Worm (Caenorhabditis elegans) whole organism, mixed stage, embryonic: Measurements from ENCODE around the gene Y70C5B.2.

Experiments
- M03D4.4 ChIP-seq: sonication (generic microtip); optimal IDR thresholded peaks from 2 replicates; lab custom pipeline; 2017; ENCODE audit warnings: mild to moderate bottlenecking, missing genetic modification characterization, missing compliant biosample characterization
- blmp-1 ChIP-seq: fragments of 150-350 bp; optimal IDR thresholded peaks from 2 replicates; lab custom pipeline; 2014; ENCODE audit warnings: missing biosample characterization, missing genetic modification characterization
- ceh-39 ChIP-seq: fragments of 150-350 bp; optimal IDR thresholded peaks from 2 replicates; lab custom pipeline; 2014; ENCODE audit warnings: missing biosample characterization, missing genetic modification characterization
- ceh-43 ChIP-seq: fragments of 200-800 bp; sonication (Bioruptor generic); optimal IDR thresholded peaks from 2 replicates; lab custom pipeline; 2018; ENCODE audit warnings: mild to moderate bottlenecking, missing genetic modification characterization, moderate library complexity, missing compliant biosample characterization
- ceh-83 ChIP-seq: fragments of 200-800 bp; sonication (Bioruptor generic); optimal IDR thresholded peaks from 2 replicates; lab custom pipeline; 2018; ENCODE audit warnings: mild to moderate bottlenecking, missing genetic modification characterization, missing compliant biosample characterization
- ces-1 ChIP-seq: fragments of 150-350 bp; optimal IDR thresholded peaks from 2 replicates; lab custom pipeline; 2014; ENCODE audit warnings: missing biosample characterization, missing genetic modification reagents, missing genetic modification characterization
- cnd-1 ChIP-seq: fragments of 200-800 bp; sonication (Bioruptor generic); optimal IDR thresholded peaks from 2 replicates; lab custom pipeline; 2018; ENCODE audit warnings: mild to moderate bottlenecking, missing genetic modification characterization, missing compliant biosample characterization
- drap-1 ChIP-seq: fragments of 200-800 bp; sonication (Bioruptor generic); optimal IDR thresholded peaks from 3 replicates; lab custom pipeline; 2018; ENCODE audit warnings: mild to moderate bottlenecking, missing genetic modification characterization, missing compliant biosample characterization
- elt-3 ChIP-seq: fragments of 150-350 bp; optimal IDR thresholded peaks from 2 replicates; lab custom pipeline; 2014; ENCODE audit warnings: missing biosample characterization, missing genetic modification characterization
- flh-1 ChIP-seq: fragments of 200-800 bp; sonication (Bioruptor generic); optimal IDR thresholded peaks from 2 replicates; lab custom pipeline; 2018; ENCODE audit warnings: mild to moderate bottlenecking, missing genetic modification characterization, moderate library complexity, missing compliant biosample characterization
- hlh-1 ChIP-seq: fragments of 150-350 bp; optimal IDR thresholded peaks from 2 replicates; lab custom pipeline; 2014; ENCODE audit warnings: missing biosample characterization, missing genetic modification reagents, missing genetic modification characterization
- lin-32 ChIP-seq: fragments of 200-800 bp; sonication (Bioruptor generic); optimal IDR thresholded peaks from 2 replicates; lab custom pipeline; 2018; ENCODE audit warnings: mild to moderate bottlenecking, missing genetic modification characterization, missing compliant biosample characterization
- lsy-2 ChIP-seq: fragments of 150-350 bp; optimal IDR thresholded peaks from 2 replicates; lab custom pipeline; 2014; ENCODE audit warnings: missing biosample characterization, missing genetic modification characterization
- mab-5 ChIP-seq: fragments of 150-350 bp; optimal IDR thresholded peaks from 2 replicates; lab custom pipeline; 2014; ENCODE audit warnings: missing biosample characterization, missing genetic modification characterization
- mep-1 ChIP-seq: fragments of 150-350 bp; optimal IDR thresholded peaks from 2 replicates; lab custom pipeline; 2017; ENCODE audit warnings: missing biosample characterization, missing genetic modification reagents, missing genetic modification characterization, inconsistent platforms
- mls-2 ChIP-seq: sonication (generic microtip); optimal IDR thresholded peaks from 2 replicates; lab custom pipeline; 2016; ENCODE audit warnings: mild to moderate bottlenecking, missing genetic modification characterization, moderate library complexity, missing compliant biosample characterization
- nhr-2 ChIP-seq: fragments of 150-350 bp; optimal IDR thresholded peaks from 2 replicates; lab custom pipeline; 2014; ENCODE audit warnings: missing biosample characterization, missing genetic modification characterization
- nhr-237 ChIP-seq: fragments of 150-350 bp; optimal IDR thresholded peaks from 2 replicates; lab custom pipeline; 2014; ENCODE audit warnings: missing biosample characterization, missing genetic modification characterization
- nhr-28 ChIP-seq: fragments of 150-350 bp; optimal IDR thresholded peaks from 2 replicates; lab custom pipeline; 2014; ENCODE audit warnings: missing biosample characterization, missing genetic modification characterization
- nhr-76 ChIP-seq: sonication (generic microtip); optimal IDR thresholded peaks from 2 replicates; lab custom pipeline; 2017; ENCODE audit warnings: missing biosample characterization, missing genetic modification characterization
- pha-4 ChIP-seq: fragments of 150-350 bp; optimal IDR thresholded peaks from 2 replicates; lab custom pipeline; 2018; ENCODE audit warnings: missing biosample characterization, missing genetic modification reagents, missing genetic modification characterization
- sem-2 ChIP-seq: fragments of 200-800 bp; sonication (Bioruptor generic); optimal IDR thresholded peaks from 2 replicates; lab custom pipeline; 2018; ENCODE audit warnings: mild to moderate bottlenecking, missing genetic modification characterization, missing compliant biosample characterization
- snpc-4 ChIP-seq: fragments of 150-350 bp; optimal IDR thresholded peaks from 2 replicates; lab custom pipeline; 2014; ENCODE audit warnings: missing biosample characterization, missing genetic modification characterization
- sptf-1 ChIP-seq: sonication (generic microtip); optimal IDR thresholded peaks from 2 replicates; lab custom pipeline; 2017; ENCODE audit warnings: mild to moderate bottlenecking, missing genetic modification characterization, moderate library complexity, missing compliant biosample characterization
- tbx-8 ChIP-seq: fragments of 200-800 bp; sonication (Bioruptor generic); optimal IDR thresholded peaks from 2 replicates; lab custom pipeline; 2018; ENCODE audit warnings: mild to moderate bottlenecking, missing genetic modification characterization, moderate library complexity, missing compliant biosample characterization
- unc-120 ChIP-seq: sonication (generic microtip); optimal IDR thresholded peaks from 2 replicates; lab custom pipeline; 2017; ENCODE audit warnings: missing genetic modification characterization, missing compliant biosample characterization; ENCODE audit not compliant: poor library complexity, severe bottlenecking
- unc-39 ChIP-seq: fragments of 150-350 bp; optimal IDR thresholded peaks from 2 replicates; lab custom pipeline; 2014; ENCODE audit warnings: missing biosample characterization, missing genetic modification characterization
- unc-62 ChIP-seq: fragments of 150-350 bp; optimal IDR thresholded peaks from 2 replicates; lab custom pipeline; 2014; ENCODE audit warnings: missing biosample characterization, missing genetic modification reagents, missing genetic modification characterization
- zip-8 ChIP-seq: fragments of 150-350 bp; optimal IDR thresholded peaks from 2 replicates; lab custom pipeline; 2014; ENCODE audit warnings: missing biosample characterization, missing genetic modification characterization
- ztf-11 ChIP-seq: fragments of 150-350 bp; optimal IDR thresholded peaks from 2 replicates; lab custom pipeline; 2014; ENCODE audit warnings: missing biosample characterization, missing genetic modification characterization

Gene Y70C5B.2

DNA sequence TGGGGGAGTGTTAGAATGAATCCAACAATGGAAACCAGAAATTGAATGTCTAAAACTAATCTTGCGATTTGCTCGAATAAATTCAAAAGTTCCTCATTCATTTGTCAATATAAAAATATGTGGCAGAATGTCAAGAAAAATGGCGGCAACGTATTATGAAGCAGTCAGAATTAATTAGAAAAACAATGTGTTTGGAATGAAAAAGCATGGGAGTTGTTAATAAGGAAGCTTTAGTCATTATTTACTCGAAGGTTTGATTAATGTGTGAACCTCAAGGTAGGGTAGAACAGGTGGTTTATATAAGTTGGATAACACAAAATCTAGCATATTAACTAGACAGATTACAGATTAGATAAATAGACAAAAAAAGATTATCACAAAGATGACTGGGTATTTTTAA, 22.5 kb downstream of the Y70C5B.2 start, which contains the start of gene srw-76:
srw-76 (minus strand) TSS at position 101 of the 400 bp plus-strand sequence.
- no peak for TF ChIP-seq unc-120 (tag; lab: Kevin White, UChicago)
- no peak for TF ChIP-seq M03D4.4 (tag; lab: Kevin White, UChicago)

DNA sequence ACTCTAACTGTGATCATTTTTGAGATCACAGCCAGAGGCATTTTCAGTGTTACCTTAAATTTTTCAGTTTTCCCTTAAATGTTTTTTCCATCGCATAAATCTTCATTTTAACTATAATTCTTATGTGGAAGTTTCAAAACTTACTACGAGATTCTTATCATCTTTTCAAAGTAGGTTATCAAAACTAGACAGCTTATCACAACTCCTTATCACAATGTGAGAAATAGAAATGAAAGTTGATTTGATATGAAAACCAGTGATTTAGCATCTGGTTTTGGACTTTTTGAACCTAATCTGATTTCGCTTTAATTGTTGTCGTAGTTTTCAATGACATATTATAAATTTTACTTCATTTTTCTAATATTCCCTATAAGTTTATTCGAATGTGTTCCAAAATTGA, 24.8 kb downstream of the Y70C5B.2 start, which contains the start of gene mltn-11:
mltn-11 (plus strand) TSS at position 276 of the 400 bp plus-strand sequence.
- TF ChIP-seq lin-32 (GFP tag; lab: Kevin White, UChicago) (no peak), ztf-11 (tag; lab: Kevin White, UChicago) (no peak), lsy-2 (tag; lab: Kevin White, UChicago) (no peak), blmp-1 (tag; lab: Kevin White, UChicago) (no peak), mab-5 (tag; lab: Kevin White, UChicago) (no peak), elt-3 (tag; lab: Kevin White, UChicago) (no peak), M03D4.4 (tag; lab: Kevin White, UChicago) (no peak), sptf-1 (tag; lab: Kevin White, UChicago) (no peak)

DNA sequence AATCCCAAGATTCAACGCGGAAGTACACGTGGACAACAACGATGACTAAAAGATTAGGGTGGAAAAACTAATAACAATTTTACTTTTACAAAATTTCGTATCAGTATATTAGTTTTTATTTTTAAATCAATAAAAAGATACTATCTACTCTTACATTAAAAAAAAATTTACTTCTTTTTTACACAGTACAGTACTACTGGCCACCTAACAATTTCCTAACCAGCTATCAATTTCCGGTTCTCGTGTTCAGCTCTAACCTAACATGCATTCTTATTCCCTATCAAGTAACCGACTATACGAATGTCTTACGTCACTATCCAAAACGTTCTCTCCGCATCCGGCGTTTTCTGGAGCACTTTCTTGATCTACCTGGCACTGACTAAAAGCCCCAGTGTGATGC, 31.1 kb downstream of the Y70C5B.2 start, which contains the start of gene srd-21:
srd-21 (plus strand) TSS at position 301 of the 400 bp plus-strand sequence.
- no peak for TF ChIP-seq ztf-11 (tag; lab: Kevin White, UChicago)
- TF ChIP-seq drap-1 (GFP tag; lab: Kevin White, UChicago): no peak
- no peak for TF ChIP-seq sem-2
- no peak for TF ChIP-seq ces-1
- TF ChIP-seq sptf-1 (tag; lab: Kevin White, UChicago): no peak
- no peak for TF ChIP-seq mab-5 (tag; lab: Kevin White, UChicago)
- no peak for TF ChIP-seq flh-1 (GFP tag; lab: Kevin White, UChicago)
- TF ChIP-seq nhr-2: no peak
- no peak for TF ChIP-seq unc-39 (tag; lab: Kevin White, UChicago)
- no peak for TF ChIP-seq unc-62
- TF ChIP-seq nhr-237: no peak
- TF ChIP-seq hlh-1 (tag; lab: Kevin White, UChicago): no peak
- no peak for TF ChIP-seq snpc-4
- no peak for TF ChIP-seq tbx-8
- no peak for TF ChIP-seq mep-1
- TF ChIP-seq ceh-83 (GFP tag; lab: Kevin White, UChicago): no peak
- TF ChIP-seq ceh-43: no peak
- TF ChIP-seq blmp-1 (tag; lab: Kevin White, UChicago): no peak

DNA sequence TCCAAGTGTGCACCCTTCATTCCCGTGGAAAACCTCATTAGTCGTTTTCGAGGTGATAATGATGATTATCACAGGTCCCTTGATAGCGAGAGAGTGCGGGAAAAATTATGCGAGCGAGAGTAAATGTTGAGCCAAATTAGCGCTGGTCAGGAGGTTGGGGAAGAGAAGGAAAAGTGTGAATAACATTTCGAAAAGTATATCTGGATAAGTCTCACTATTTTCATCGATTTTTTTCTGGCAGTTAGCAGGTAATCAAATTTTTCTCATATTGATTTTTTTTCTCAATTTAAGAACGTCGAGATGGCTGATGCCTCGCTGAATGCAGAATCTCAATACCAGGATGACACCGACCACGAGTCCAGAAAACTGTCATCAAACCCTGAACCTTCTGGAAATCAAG, 31.7 kb downstream of the Y70C5B.2 start, which contains the start of gene W06G6.2:
W06G6.2 (plus strand) TSS at position 301 of the 400 bp plus-strand sequence.
- TF ChIP-seq mep-1 (no peak), nhr-76 (tag; lab: Kevin White, UChicago) (no peak), ces-1 (no peak), snpc-4 (no peak), zip-8 (tag; lab: Kevin White, UChicago) (no peak)

DNA sequence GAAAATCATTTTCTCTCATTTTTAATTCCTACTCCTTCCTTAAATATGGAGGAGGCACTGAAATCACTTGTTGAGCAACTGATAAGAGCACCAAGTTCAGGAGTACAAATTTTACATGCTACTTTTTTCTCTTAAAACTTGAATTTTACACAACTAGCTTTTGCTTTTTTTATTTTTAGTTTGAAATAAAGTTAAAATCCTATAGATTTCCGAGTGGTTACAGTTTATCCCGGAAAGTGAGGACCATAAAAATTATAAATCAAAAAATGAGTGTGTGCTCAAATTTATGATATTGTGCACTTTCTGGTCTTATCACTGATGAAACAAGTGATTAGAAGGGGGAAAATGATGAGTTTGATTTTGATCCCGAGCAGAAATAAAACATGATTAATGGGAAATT, 32.8 kb downstream of the Y70C5B.2 start, which contains the start of gene oac-53:
oac-53 (minus strand) TSS at position 9 of the 400 bp plus-strand sequence.
- TF ChIP-seq cnd-1 (tag; lab: Kevin White, UChicago): no peak
- TF ChIP-seq ztf-11 (tag; lab: Kevin White, UChicago): no peak
- no peak for TF ChIP-seq snpc-4
- no peak for TF ChIP-seq sem-2
- TF ChIP-seq ceh-83 (GFP tag; lab: Kevin White, UChicago): no peak
- TF ChIP-seq mls-2 (tag; lab: Kevin White, UChicago): no peak
- TF ChIP-seq mab-5 (tag; lab: Kevin White, UChicago): no peak
- TF ChIP-seq pha-4 (tag; lab: Kevin White, UChicago): no peak
- no peak for TF ChIP-seq blmp-1 (tag; lab: Kevin White, UChicago)
- TF ChIP-seq ceh-43: no peak
- no peak for TF ChIP-seq lin-32 (GFP tag; lab: Kevin White, UChicago)
- no peak for TF ChIP-seq zip-8 (tag; lab: Kevin White, UChicago)
- no peak for TF ChIP-seq flh-1 (GFP tag; lab: Kevin White, UChicago)
- no peak for TF ChIP-seq ces-1
- no peak for TF ChIP-seq nhr-28 (tag; lab: Kevin White, UChicago)
- TF ChIP-seq tbx-8: no peak

DNA sequence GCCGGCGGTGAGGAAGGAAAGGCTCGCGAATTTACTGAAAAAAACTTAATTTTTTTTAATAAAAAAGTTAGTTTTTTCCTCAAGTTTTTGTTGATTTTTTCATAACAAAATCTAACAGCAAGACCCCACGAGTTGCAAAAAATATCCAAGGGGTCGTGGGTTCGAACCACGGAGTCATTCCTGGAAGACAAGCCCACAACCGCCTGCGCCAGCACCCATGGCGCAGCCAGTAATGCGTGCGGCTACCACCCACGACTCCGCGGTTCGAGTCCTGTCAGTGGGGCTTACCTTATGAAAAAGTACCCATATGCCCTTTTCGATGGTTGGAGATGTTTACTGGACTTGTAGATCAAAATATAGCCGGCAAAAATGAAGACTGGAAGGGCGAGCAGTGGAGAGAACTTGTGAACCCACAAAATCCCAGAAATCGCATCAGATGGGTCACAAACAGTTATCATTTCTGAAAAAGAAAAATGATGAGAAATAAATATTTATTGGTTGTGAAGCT, 37.9 kb downstream of the Y70C5B.2 start, which contains the start of gene Y70C5A.2:
Y70C5A.2 (minus strand) TSS at position 458 of the 508 bp plus-strand sequence.
- no peak for TF ChIP-seq blmp-1 (tag; lab: Kevin White, UChicago)
- TF ChIP-seq nhr-2: no peak
- TF ChIP-seq unc-39 (tag; lab: Kevin White, UChicago): no peak
- no peak for TF ChIP-seq ceh-39 (tag; lab: Kevin White, UChicago)
